Worm (Caenorhabditis elegans) whole organism, L1 larva: ENCODE data around the gene pat-2.

Experiments
- Y116A8C.19 ChIP-seq: sonication (generic microtip); optimal IDR thresholded peaks from 2 replicates; lab custom pipeline; 2016; ENCODE audit warnings: missing compliant biosample characterization, missing genetic modification characterization, borderline replicate concordance
- aha-1 ChIP-seq: fragments of 150-350 bp; optimal IDR thresholded peaks from 2 replicates; lab custom pipeline; 2014; ENCODE audit warnings: missing biosample characterization, missing genetic modification characterization
- hlh-17 ChIP-seq: fragments of 200-800 bp; sonication (Bioruptor generic); optimal IDR thresholded peaks from 2 replicates; lab custom pipeline; 2018; ENCODE audit warnings: missing genetic modification characterization, mild to moderate bottlenecking, missing compliant biosample characterization, moderate library complexity, borderline replicate concordance
- nhr-90 ChIP-seq: sonication (generic microtip); optimal IDR thresholded peaks from 2 replicates; lab custom pipeline; 2016; ENCODE audit warnings: mild to moderate bottlenecking, missing genetic modification characterization, missing compliant biosample characterization; ENCODE audit not compliant: poor library complexity
- pax-3 ChIP-seq: fragments of 200-800 bp; sonication (Bioruptor generic); optimal IDR thresholded peaks from 2 replicates; lab custom pipeline; 2018; ENCODE audit warnings: mild to moderate bottlenecking, missing genetic modification characterization, moderate library complexity, missing compliant biosample characterization
- pqm-1 ChIP-seq: sonication (generic microtip); optimal IDR thresholded peaks from 3 replicates; lab custom pipeline; 2017; ENCODE audit warnings: missing biosample characterization, missing genetic modification characterization

DNA sequence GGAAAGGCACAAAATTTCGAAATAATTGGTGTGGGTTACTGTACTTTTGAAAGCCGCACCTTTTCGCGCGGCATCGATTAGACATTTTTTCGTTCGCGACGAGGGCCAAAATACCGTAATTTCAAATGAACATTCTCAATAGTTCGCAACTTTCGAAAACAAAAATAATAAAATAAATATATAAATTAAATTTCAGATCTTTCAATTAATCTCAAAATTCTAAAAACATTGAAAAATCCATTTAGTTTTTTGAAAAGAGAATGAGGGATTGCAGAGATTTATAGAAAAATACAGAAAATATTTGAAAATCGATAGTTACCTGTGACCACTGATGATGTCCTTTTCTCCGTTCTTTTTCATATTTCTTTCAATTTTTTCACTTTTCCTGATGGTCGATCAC, 32.6 kb upstream of the pat-2 start, which contains the start of gene K02D10.8:
- no peak for TF ChIP-seq Y116A8C.19
- TF ChIP-seq pqm-1 = no peak
- TF ChIP-seq aha-1 (tag; lab: Kevin White, UChicago) = no peak
- TF ChIP-seq hlh-17 (GFP tag; lab: Kevin White, UChicago) = no peak
- TF ChIP-seq nhr-90 (tag; lab: Kevin White, UChicago) = no peak
- no peak for TF ChIP-seq pax-3 (tag; lab: Kevin White, UChicago)
